Worm (Caenorhabditis elegans) whole organism, L3 larva: ENCODE measurements around the gene rpl-36.

Experiments
- R02D3.7 ChIP-seq: fragments of 150-350 bp; optimal IDR thresholded peaks from 2 replicates; lab custom pipeline; 2014; ENCODE audit warnings: missing biosample characterization, missing genetic modification characterization
- ZK546.5 ChIP-seq: sonication (generic microtip); optimal IDR thresholded peaks from 2 replicates; lab custom pipeline; 2017; ENCODE audit warnings: missing biosample characterization, missing genetic modification characterization
- daf-12 ChIP-seq: fragments of 150-350 bp; optimal IDR thresholded peaks from 2 replicates; lab custom pipeline; 2014; ENCODE audit warnings: missing biosample characterization, missing genetic modification reagents, missing genetic modification characterization
- elt-3 ChIP-seq, 3 experiments: fragments of 150-350 bp in 1 of 3; sonication (generic microtip) in 2 of 3; optimal IDR thresholded peaks; 2 replicates in 2 of 3; 4 replicates in 1 of 3; lab custom pipeline; 2014 to 2017; ENCODE audit warnings: missing biosample characterization in 3 of 3, missing genetic modification characterization in 3 of 3
- fkh-2 ChIP-seq: fragments of 150-350 bp; optimal IDR thresholded peaks from 2 replicates; lab custom pipeline; 2014; ENCODE audit warnings: missing biosample characterization, missing genetic modification reagents, missing genetic modification characterization
- lin-39 ChIP-seq: fragments of 150-350 bp; optimal IDR thresholded peaks from 2 replicates; lab custom pipeline; 2018; ENCODE audit warnings: missing biosample characterization, missing genetic modification reagents, missing genetic modification characterization
- nhr-11 ChIP-seq: fragments of 150-350 bp; optimal IDR thresholded peaks from 2 replicates; lab custom pipeline; 2014; ENCODE audit warnings: missing biosample characterization, missing genetic modification characterization
- nhr-23 ChIP-seq: fragments of 150-350 bp; optimal IDR thresholded peaks from 2 replicates; lab custom pipeline; 2014; ENCODE audit warnings: missing biosample characterization, missing genetic modification reagents, missing genetic modification characterization
- nhr-237 ChIP-seq: fragments of 150-350 bp; optimal IDR thresholded peaks from 2 replicates; lab custom pipeline; 2014; ENCODE audit warnings: missing biosample characterization, missing genetic modification characterization
- nhr-76 ChIP-seq: fragments of 150-350 bp; sonication (generic microtip); optimal IDR thresholded peaks from 5 replicates; lab custom pipeline; 2014; ENCODE audit warnings: missing biosample characterization, missing genetic modification characterization
- skn-1 ChIP-seq: fragments of 150-350 bp; optimal IDR thresholded peaks from 2 replicates; lab custom pipeline; 2014; ENCODE audit warnings: missing biosample characterization, missing genetic modification characterization
- unc-62 ChIP-seq: fragments of 150-350 bp; sonication (generic microtip); optimal IDR thresholded peaks from 4 replicates; lab custom pipeline; 2014; ENCODE audit warnings: missing biosample characterization, missing genetic modification reagents, missing genetic modification characterization
- ztf-4 ChIP-seq: fragments of 150-350 bp; optimal IDR thresholded peaks from 2 replicates; lab custom pipeline; 2014; ENCODE audit warnings: missing biosample characterization, missing genetic modification characterization

DNA sequence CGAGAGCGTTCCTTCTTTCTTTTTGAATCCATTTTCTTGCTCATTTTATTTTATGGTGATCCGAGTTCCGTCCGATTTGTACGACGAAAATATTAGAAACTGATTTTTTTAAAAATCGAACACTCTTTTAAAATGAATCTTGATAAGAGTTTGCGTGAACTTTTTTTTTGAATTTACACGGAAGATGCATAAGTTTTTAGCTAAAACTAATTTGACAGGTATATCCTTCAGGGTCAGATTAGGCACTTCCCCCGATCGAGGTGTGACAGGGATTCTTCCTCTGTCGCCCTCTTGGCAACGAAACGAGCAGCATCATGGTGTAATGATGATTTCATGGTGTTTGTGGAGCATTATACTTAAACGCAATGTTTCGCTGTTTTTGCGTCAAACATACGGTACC is 15.3 kb downstream of the rpl-36 start, which contains the start of gene F37C12.18:
- no peak for TF ChIP-seq nhr-11
- no peak for TF ChIP-seq unc-62 (GFP tag; lab: Kevin White, UChicago)
- TF ChIP-seq nhr-23 = no peak
- no peak for TF ChIP-seq fkh-2
- TF ChIP-seq R02D3.7 = no peak
- TF ChIP-seq ZK546.5 (tag; lab: Kevin White, UChicago) = no peak
- no peak for TF ChIP-seq nhr-76 (tag; lab: Kevin White, UChicago)
- TF ChIP-seq nhr-237 = no peak
- TF ChIP-seq elt-3 (tag; optimal IDR thresholded peaks at IDR 0.05; lab: Kevin White, UChicago) = no peak
- TF ChIP-seq daf-12 (tag; lab: Kevin White, UChicago) = no peak
- no peak for TF ChIP-seq ztf-4
- TF ChIP-seq skn-1 = no peak
- no peak for TF ChIP-seq lin-39
